Comparison of ENCODE assay signal across 5 worm cellular contexts in genomic region chrIII:12250114-12250792, ce11.
TF ChIP-seq lines count a peak whose summit lies in the region.

Gene tim-1 (minus strand): TSS chrIII:12250164.
Gene Y75B8A.23 (plus strand): TSS chrIII:12250660.

TF ChIP-seq in whole organism, L1 larva, 84 proteins besides CTCF, POLR2A, EP300 and RAD21 (continues in another document):
- TF ChIP-seq nhr-47 (tag; optimal IDR thresholded peaks at IDR 0.05; lab: Kevin White, UChicago) (peak; percentile 98), ama-1 (optimal IDR thresholded peaks at IDR 0.05; lab: Kevin White, UChicago) (peak; percentile 99), mab-9 (GFP tag; IDR thresholded peaks at IDR 0.05; lab: Robert Waterston, UW) (peak; percentile 76), ces-1 (GFP tag; optimal IDR thresholded peaks at IDR 0.05; lab: Kevin White, UChicago) (no peak), fkh-10 (GFP tag; optimal IDR thresholded peaks at IDR 0.05; lab: Kevin White, UChicago) (peak; percentile 74), lsy-2 (tag; optimal IDR thresholded peaks at IDR 0.05; lab: Kevin White, UChicago) (peak; percentile 93 to 95), lir-3 (tag; optimal IDR thresholded peaks at IDR 0.05; lab: Kevin White, UChicago; ENCODE audit: poor library complexity) (no peak), snpc-4 (tag; optimal IDR thresholded peaks at IDR 0.05; lab: Kevin White, UChicago) (peak; percentile 100), lin-39 (tag; optimal IDR thresholded peaks at IDR 0.05; lab: Kevin White, UChicago) (peak; percentile 89), nhr-71 (tag; optimal IDR thresholded peaks at IDR 0.05; lab: Kevin White, UChicago) (peak; percentile 99), mef-2 (tag; optimal IDR thresholded peaks at IDR 0.05; lab: Kevin White, UChicago) (peak; percentile 86), nhr-76 (tag; optimal IDR thresholded peaks at IDR 0.05; lab: Kevin White, UChicago) (peak; percentile 81), dsc-1 (tag; optimal IDR thresholded peaks at IDR 0.05; lab: Kevin White, UChicago) (peak; percentile 98), nhr-84 (tag; optimal IDR thresholded peaks at IDR 0.05; lab: Kevin White, UChicago) (no peak), ceh-90 (tag; optimal IDR thresholded peaks at IDR 0.05; lab: Kevin White, UChicago) (peak; percentile 62), jun-1 (tag; optimal IDR thresholded peaks at IDR 0.05; lab: Kevin White, UChicago) (peak; percentile 91), swsn-7 (tag; optimal IDR thresholded peaks at IDR 0.05; lab: Kevin White, UChicago) (peak; percentile 97), unc-86 (tag; optimal IDR thresholded peaks at IDR 0.05; lab: Kevin White, UChicago) (peak; percentile 90)

TF ChIP-seq in whole organism, L3 larva, 47 proteins besides CTCF, POLR2A, EP300 and RAD21 (continues in another document):
- TF ChIP-seq ceh-28 (tag; optimal IDR thresholded peaks at IDR 0.05; lab: Kevin White, UChicago) (peak; percentile 75), tbx-2 (tag; optimal IDR thresholded peaks at IDR 0.05; lab: Kevin White, UChicago) (peak; percentile 74), mdl-1 (tag; optimal IDR thresholded peaks at IDR 0.05; lab: Kevin White, UChicago) (peak; percentile 29), snpc-4 (tag; optimal IDR thresholded peaks at IDR 0.05; lab: Kevin White, UChicago) (peak; percentile 100), elt-2 (tag; optimal IDR thresholded peaks at IDR 0.05; lab: Kevin White, UChicago) (peak; percentile 78), nhr-76 (tag; optimal IDR thresholded peaks at IDR 0.05; lab: Kevin White, UChicago) (peak; percentile 67), elt-3 (tag; optimal IDR thresholded peaks at IDR 0.05; lab: Kevin White, UChicago) (peak in 2 of 3 experiments; percentile 31 to 82), fos-1 (tag; optimal IDR thresholded peaks at IDR 0.05; lab: Kevin White, UChicago) (peak; percentile 41), unc-39 (tag; optimal IDR thresholded peaks at IDR 0.05; lab: Kevin White, UChicago) (peak; percentile 60), nhr-25 (tag; optimal IDR thresholded peaks at IDR 0.05; lab: Kevin White, UChicago) (peak; percentile 94), ztf-4 (tag; optimal IDR thresholded peaks at IDR 0.05; lab: Kevin White, UChicago) (peak; percentile 51), ZK546.5 (tag; optimal IDR thresholded peaks at IDR 0.05; lab: Kevin White, UChicago) (no peak), eor-1 (tag; optimal IDR thresholded peaks at IDR 0.05; lab: Kevin White, UChicago) (peak in 1 of 2 experiments; percentile 58), sea-2 (GFP tag; optimal IDR thresholded peaks at IDR 0.05; lab: Kevin White, UChicago) (no peak), mml-1 (tag; optimal IDR thresholded peaks at IDR 0.05; lab: Kevin White, UChicago) (no peak), lin-39 (tag; optimal IDR thresholded peaks at IDR 0.05; lab: Kevin White, UChicago) (peak; percentile 96), nhr-67 (tag; optimal IDR thresholded peaks at IDR 0.05; lab: Kevin White, UChicago) (no peak), egl-5 (tag; optimal IDR thresholded peaks at IDR 0.05; lab: Kevin White, UChicago) (peak; percentile 82), egl-27 (tag; optimal IDR thresholded peaks at IDR 0.05; lab: Kevin White, UChicago) (peak; percentile 55)

TF ChIP-seq in whole organism, early embryonic, 17 proteins besides CTCF, POLR2A, EP300 and RAD21:
- TF ChIP-seq scrt-1 (GFP tag; IDR thresholded peaks at IDR 0.05; lab: Robert Waterston, UW) (no peak), aly-1 (tag; optimal IDR thresholded peaks at IDR 0.05; lab: Kevin White, UChicago) (peak; percentile 48), flt-1 (GFP tag; IDR thresholded peaks at IDR 0.05; lab: Robert Waterston, UW) (peak; percentile 69), tbx-11 (GFP tag; IDR thresholded peaks at IDR 0.05; lab: Robert Waterston, UW) (no peak), B0310.2 (tag; optimal IDR thresholded peaks at IDR 0.05; lab: Kevin White, UChicago) (peak; percentile 58), pes-1 (GFP tag; IDR thresholded peaks at IDR 0.05; lab: Robert Waterston, UW) (peak; percentile 61), hnd-1 (tag; optimal IDR thresholded peaks at IDR 0.05; lab: Kevin White, UChicago) (no peak), F13C5.2 (tag; optimal IDR thresholded peaks at IDR 0.05; lab: Kevin White, UChicago) (peak; percentile 86), tbx-37 (GFP tag; conservative IDR thresholded peaks at IDR 0.05; lab: Robert Waterston, UW) (no peak), ceh-13 (GFP tag; optimal IDR thresholded peaks at IDR 0.05; lab: Kevin White, UChicago) (peak; percentile 15), tra-4 (tag; optimal IDR thresholded peaks at IDR 0.05; lab: Kevin White, UChicago) (peak; percentile 38), sea-1 (GFP tag; conservative IDR thresholded peaks at IDR 0.05; lab: Robert Waterston, UW) (peak; percentile 59), hmg-4 (GFP tag; optimal IDR thresholded peaks at IDR 0.05; lab: Kevin White, UChicago) (peak; percentile 25), ama-1 (optimal IDR thresholded peaks at IDR 0.05; lab: Kevin White, UChicago) (peak; percentile 97), ets-7 (tag; optimal IDR thresholded peaks at IDR 0.05; lab: Kevin White, UChicago) (no peak), ceh-36 (tag; optimal IDR thresholded peaks at IDR 0.05; lab: Kevin White, UChicago) (peak; percentile 74), hmbx-1 (tag; optimal IDR thresholded peaks at IDR 0.05; lab: Kevin White, UChicago) (no peak)

TF ChIP-seq in whole organism, midembryonic, 9 proteins besides CTCF, POLR2A, EP300 and RAD21:
- peak; percentile 60 for TF ChIP-seq cog-1 (tag; optimal IDR thresholded peaks at IDR 0.05; lab: Kevin White, UChicago)
- TF ChIP-seq ztf-23 (GFP tag; IDR thresholded peaks at IDR 0.05; lab: Robert Waterston, UW), result peak; percentile 64; the same call in 1 of the 2 replicates
- TF ChIP-seq klf-2 (GFP tag; conservative IDR thresholded peaks at IDR 0.05; lab: Robert Waterston, UW), result no peak
- TF ChIP-seq flt-1 (GFP tag; IDR thresholded peaks at IDR 0.05; lab: Robert Waterston, UW), result peak; percentile 67
- TF ChIP-seq ref-1 (GFP tag; conservative IDR thresholded peaks at IDR 0.05; lab: Robert Waterston, UW), result no peak
- TF ChIP-seq T22C8.4 (GFP tag; IDR thresholded peaks at IDR 0.05; lab: Robert Waterston, UW), result 0 out of 2 replicates have a peak, but pooled peaks have one; percentile 16

TF ChIP-seq in whole organism, young adult, 124 proteins besides CTCF, POLR2A, EP300 and RAD21 (continues in another document):
- TF ChIP-seq F55B11.4 (tag; optimal IDR thresholded peaks at IDR 0.05; lab: Kevin White, UChicago; ENCODE audit: borderline replicate concordance, insufficient read depth) (no peak), mes-4 (tag; optimal IDR thresholded peaks at IDR 0.05; lab: Kevin White, UChicago) (peak; percentile 75), mel-28 (tag; optimal IDR thresholded peaks at IDR 0.05; lab: Kevin White, UChicago; ENCODE audit: borderline replicate concordance) (peak; percentile 84), hmg-1.2 (GFP tag; IDR thresholded peaks at IDR 0.05; lab: Robert Waterston, UW) (peak; percentile 98), unc-130 (GFP tag; optimal IDR thresholded peaks at IDR 0.05; lab: Kevin White, UChicago) (peak; percentile 86), hlh-26 (GFP tag; conservative IDR thresholded peaks at IDR 0.05; lab: Robert Waterston, UW) (no peak), aptf-3 (GFP tag; IDR thresholded peaks at IDR 0.05; lab: Robert Waterston, UW) (0 out of 2 replicates have a peak, but pooled peaks have one; percentile 10), Y95B8A.8 (GFP tag; IDR thresholded peaks at IDR 0.05; lab: Robert Waterston, UW) (peak; percentile 97), egl-18 (GFP tag; IDR thresholded peaks at IDR 0.05; lab: Robert Waterston, UW) (peak; percentile 63; the same call in 1 of the 2 replicates), D2030.7 (GFP tag; IDR thresholded peaks at IDR 0.05; lab: Robert Waterston, UW) (peak; percentile 100), zfh-2 (GFP tag; conservative IDR thresholded peaks at IDR 0.05; lab: Robert Waterston, UW) (peak; percentile 92), lin-35 (GFP tag; optimal IDR thresholded peaks at IDR 0.05; lab: Kevin White, UChicago) (peak; percentile 2 to 95 (median 73)), madf-8 (GFP tag; conservative IDR thresholded peaks at IDR 0.05; lab: Robert Waterston, UW) (peak; percentile 79), T26A5.8 (tag; optimal IDR thresholded peaks at IDR 0.05; lab: Kevin White, UChicago) (peak; percentile 44), F10E7.11 (tag; optimal IDR thresholded peaks at IDR 0.05; lab: Kevin White, UChicago) (peak; percentile 82), hrde-1 (tag; optimal IDR thresholded peaks at IDR 0.05; lab: Kevin White, UChicago; ENCODE audit: borderline replicate concordance) (peak; percentile 65), lsy-27 (tag; optimal IDR thresholded peaks at IDR 0.05; lab: Kevin White, UChicago; ENCODE audit: borderline replicate concordance, insufficient read depth) (peak; percentile 84), F37B4.10 (GFP tag; IDR thresholded peaks at IDR 0.05; lab: Robert Waterston, UW) (0 out of 2 replicates have a peak, but pooled peaks have one; percentile 10), athp-1 (tag; optimal IDR thresholded peaks at IDR 0.05; lab: Kevin White, UChicago) (peak; percentile 91), snpc-3.4 (tag; optimal IDR thresholded peaks at IDR 0.05; lab: Kevin White, UChicago) (peak; percentile 99), nfyb-1 (GFP tag; IDR thresholded peaks at IDR 0.05; lab: Robert Waterston, UW) (peak; percentile 98), pbrm-1 (GFP tag; IDR thresholded peaks at IDR 0.05; lab: Robert Waterston, UW) (peak; percentile 98), dpff-1 (tag; optimal IDR thresholded peaks at IDR 0.05; lab: Kevin White, UChicago) (peak; percentile 93), cebp-1 (GFP tag; IDR thresholded peaks at IDR 0.05; lab: Robert Waterston, UW) (peak; percentile 40; the same call in 1 of the 2 replicates), cebp-1 (tag; optimal IDR thresholded peaks at IDR 0.05; lab: Kevin White, UChicago) (peak; percentile 86), nhr-80 (tag; optimal IDR thresholded peaks at IDR 0.05; lab: Kevin White, UChicago) (peak; percentile 51), die-1 (tag; optimal IDR thresholded peaks at IDR 0.05; lab: Kevin White, UChicago) (peak; percentile 77), ekl-4 (GFP tag; IDR thresholded peaks at IDR 0.05; lab: Robert Waterston, UW) (peak; percentile 95), snpc-1.3 (tag; optimal IDR thresholded peaks at IDR 0.05; lab: Kevin White, UChicago; ENCODE audit: insufficient read depth) (peak; percentile 98), pha-4 (tag; optimal IDR thresholded peaks at IDR 0.05; lab: Kevin White, UChicago) (no peak), lir-1 (GFP tag; conservative IDR thresholded peaks at IDR 0.05; lab: Robert Waterston, UW) (peak; percentile 86), efl-1 (GFP tag; optimal IDR thresholded peaks at IDR 0.05; lab: Kevin White, UChicago) (peak; percentile 97), aptf-2 (GFP tag; conservative IDR thresholded peaks at IDR 0.05; lab: Robert Waterston, UW) (peak; percentile 87), ets-4 (GFP tag; optimal IDR thresholded peaks at IDR 0.05; lab: Kevin White, UChicago) (peak; percentile 14), Y67H2A.10 (GFP tag; conservative IDR thresholded peaks at IDR 0.05; lab: Robert Waterston, UW) (no peak), F52B5.7 (tag; optimal IDR thresholded peaks at IDR 0.05; lab: Kevin White, UChicago) (peak; percentile 86)

Comparison
In these comparisons a context has a peak if more than half of its experiments do, and no peak if none do; other contexts are left out.
1. Of the 8 proteins assayed by ChIP-seq in both whole organism, young adult and whole organism, L1 larva: peak only in whole organism, young adult: none; only in whole organism, L1 larva: nhr-90; in both: ama-1, dpl-1, efl-1, lin-35, snpc-4 and unc-130; in neither: 1.